Worm (Caenorhabditis elegans) whole organism, mixed stage, embryonic: ENCODE measurements around the gene vep-2.

ENCODE experiments used
- lsy-2 ChIP-seq: fragments of 150-350 bp; optimal IDR thresholded peaks from 2 replicates; lab custom pipeline; 2014; ENCODE audit warnings: missing biosample characterization, missing genetic modification characterization
- snpc-4 ChIP-seq: fragments of 150-350 bp; optimal IDR thresholded peaks from 2 replicates; lab custom pipeline; 2014; ENCODE audit warnings: missing biosample characterization, missing genetic modification characterization
- unc-62 ChIP-seq: fragments of 150-350 bp; optimal IDR thresholded peaks from 2 replicates; lab custom pipeline; 2014; ENCODE audit warnings: missing biosample characterization, missing genetic modification reagents, missing genetic modification characterization
- ztf-11 ChIP-seq: fragments of 150-350 bp; optimal IDR thresholded peaks from 2 replicates; lab custom pipeline; 2014; ENCODE audit warnings: missing biosample characterization, missing genetic modification characterization

ce11 chrX:3633654-3634053, 5.5 kb downstream of the vep-2 start, which contains the start of gene gst-11:
- no peak for TF ChIP-seq ztf-11 (tag; lab: Kevin White, UChicago)
- TF ChIP-seq snpc-4 (tag; lab: Kevin White, UChicago) = no peak
- TF ChIP-seq lsy-2 (tag; lab: Kevin White, UChicago) = no peak
- TF ChIP-seq unc-62 (GFP tag; lab: Kevin White, UChicago) = no peak
